Worm (Caenorhabditis elegans): ENCODE results near the gene R11D1.2.

ce11 chrV:12733465-12734248 is 25.3 kb downstream of the R11D1.2 start, which contains the start of the genes dhs-21 and xbx-9:
- TF ChIP-seq mep-1 (tag; optimal IDR thresholded peaks at IDR 0.05), result no peak
- TF ChIP-seq nhr-76 (tag; optimal IDR thresholded peaks at IDR 0.05), result no peak

Data from whole organism, mixed stage, embryonic.